Worm (Caenorhabditis elegans): ENCODE measurements around the gene F19G12.4.

Gene F19G12.4

ce11 chrX:1379391-1379790 is 37.7 kb upstream of the F19G12.4 start:
- peak; percentile 26 for TF ChIP-seq nhr-237 (tag; optimal IDR thresholded peaks at IDR 0.05)
- TF ChIP-seq nhr-2 (tag; optimal IDR thresholded peaks at IDR 0.05): no peak
- TF ChIP-seq unc-39 (tag; optimal IDR thresholded peaks at IDR 0.05): peak; percentile 14
- peak; percentile 78 for TF ChIP-seq bed-3 (GFP tag; optimal IDR thresholded peaks at IDR 0.05)
- TF ChIP-seq mls-2 (tag; optimal IDR thresholded peaks at IDR 0.05): peak; percentile 92
- TF ChIP-seq ham-2 (GFP tag; optimal IDR thresholded peaks at IDR 0.05): peak; percentile 80
- peak; percentile 85 for TF ChIP-seq unc-120 (tag; optimal IDR thresholded peaks at IDR 0.05; ENCODE audit: poor library complexity, severe bottlenecking)
- TF ChIP-seq elt-1 (tag; optimal IDR thresholded peaks at IDR 0.05; ENCODE audit: borderline replicate concordance, insufficient read depth): no peak
- TF ChIP-seq drap-1 (GFP tag; optimal IDR thresholded peaks at IDR 0.05): peak; percentile 94
- peak; percentile 75 for TF ChIP-seq flh-1 (GFP tag; optimal IDR thresholded peaks at IDR 0.05)
- peak; percentile 81 for TF ChIP-seq sem-2 (GFP tag; optimal IDR thresholded peaks at IDR 0.05)
- peak; percentile 67 for TF ChIP-seq tbx-8 (GFP tag; optimal IDR thresholded peaks at IDR 0.05)
- peak; percentile 80 for TF ChIP-seq ceh-43 (GFP tag; optimal IDR thresholded peaks at IDR 0.05)
- peak; percentile 42 for TF ChIP-seq nhr-76 (tag; optimal IDR thresholded peaks at IDR 0.05)
- peak; percentile 14 for TF ChIP-seq lin-13 (tag; optimal IDR thresholded peaks at IDR 0.05)
- no peak for TF ChIP-seq nhr-28 (tag; optimal IDR thresholded peaks at IDR 0.05)
- TF ChIP-seq sptf-1 (tag; optimal IDR thresholded peaks at IDR 0.05): peak; percentile 94
- peak; percentile 89 for TF ChIP-seq lin-32 (GFP tag; optimal IDR thresholded peaks at IDR 0.05)
- no peak for TF ChIP-seq zip-8 (tag; optimal IDR thresholded peaks at IDR 0.05)
- TF ChIP-seq pha-4 (tag; optimal IDR thresholded peaks at IDR 0.05): peak; percentile 36
- no peak for TF ChIP-seq blmp-1 (tag; optimal IDR thresholded peaks at IDR 0.05)
- peak; percentile 48 for TF ChIP-seq unc-62 (GFP tag; optimal IDR thresholded peaks at IDR 0.05)
- peak; percentile 24 for TF ChIP-seq elt-3 (tag; optimal IDR thresholded peaks at IDR 0.05)
- no peak for TF ChIP-seq mep-1 (tag; optimal IDR thresholded peaks at IDR 0.05)
- TF ChIP-seq nhr-12 (tag; optimal IDR thresholded peaks at IDR 0.05): no peak
- TF ChIP-seq mab-5 (tag; optimal IDR thresholded peaks at IDR 0.05): no peak
- TF ChIP-seq ces-1 (GFP tag; optimal IDR thresholded peaks at IDR 0.05): no peak
- TF ChIP-seq snpc-4 (tag; optimal IDR thresholded peaks at IDR 0.05): no peak
- peak; percentile 85 for TF ChIP-seq M03D4.4 (tag; optimal IDR thresholded peaks at IDR 0.05)
- peak; percentile 89 for TF ChIP-seq ceh-83 (GFP tag; optimal IDR thresholded peaks at IDR 0.05)
- TF ChIP-seq hlh-1 (tag; optimal IDR thresholded peaks at IDR 0.05): peak; percentile 55
- TF ChIP-seq ztf-11 (tag; optimal IDR thresholded peaks at IDR 0.05): peak; percentile 14
- TF ChIP-seq ceh-39 (tag; optimal IDR thresholded peaks at IDR 0.05): peak; percentile 4
- TF ChIP-seq lsy-2 (tag; optimal IDR thresholded peaks at IDR 0.05): peak; percentile 6
- TF ChIP-seq cnd-1 (tag; optimal IDR thresholded peaks at IDR 0.05): peak; percentile 92

ce11 chrX:1381565-1381964 is 35.5 kb upstream of the F19G12.4 start, which contains the start of gene F56C3.10:
TSS of gene F56C3.10 (minus strand) at chrX:1381665.
- TF ChIP-seq lin-32 (GFP tag; optimal IDR thresholded peaks at IDR 0.05) (no peak), unc-120 (tag; optimal IDR thresholded peaks at IDR 0.05; ENCODE audit: poor library complexity, severe bottlenecking) (no peak), pha-4 (tag; optimal IDR thresholded peaks at IDR 0.05) (no peak), snpc-4 (tag; optimal IDR thresholded peaks at IDR 0.05) (no peak), ham-2 (GFP tag; optimal IDR thresholded peaks at IDR 0.05) (no peak), elt-1 (tag; optimal IDR thresholded peaks at IDR 0.05; ENCODE audit: borderline replicate concordance, insufficient read depth) (no peak), ceh-39 (tag; optimal IDR thresholded peaks at IDR 0.05) (no peak), drap-1 (GFP tag; optimal IDR thresholded peaks at IDR 0.05) (no peak), unc-62 (GFP tag; optimal IDR thresholded peaks at IDR 0.05) (no peak), nhr-237 (tag; optimal IDR thresholded peaks at IDR 0.05) (no peak), flh-1 (GFP tag; optimal IDR thresholded peaks at IDR 0.05) (no peak), nhr-12 (tag; optimal IDR thresholded peaks at IDR 0.05) (no peak), zip-8 (tag; optimal IDR thresholded peaks at IDR 0.05) (no peak), mab-5 (tag; optimal IDR thresholded peaks at IDR 0.05) (no peak), cnd-1 (tag; optimal IDR thresholded peaks at IDR 0.05) (no peak), nhr-76 (tag; optimal IDR thresholded peaks at IDR 0.05) (no peak), ceh-83 (GFP tag; optimal IDR thresholded peaks at IDR 0.05) (no peak), ceh-43 (GFP tag; optimal IDR thresholded peaks at IDR 0.05) (no peak), ces-1 (GFP tag; optimal IDR thresholded peaks at IDR 0.05) (no peak)

DNA sequence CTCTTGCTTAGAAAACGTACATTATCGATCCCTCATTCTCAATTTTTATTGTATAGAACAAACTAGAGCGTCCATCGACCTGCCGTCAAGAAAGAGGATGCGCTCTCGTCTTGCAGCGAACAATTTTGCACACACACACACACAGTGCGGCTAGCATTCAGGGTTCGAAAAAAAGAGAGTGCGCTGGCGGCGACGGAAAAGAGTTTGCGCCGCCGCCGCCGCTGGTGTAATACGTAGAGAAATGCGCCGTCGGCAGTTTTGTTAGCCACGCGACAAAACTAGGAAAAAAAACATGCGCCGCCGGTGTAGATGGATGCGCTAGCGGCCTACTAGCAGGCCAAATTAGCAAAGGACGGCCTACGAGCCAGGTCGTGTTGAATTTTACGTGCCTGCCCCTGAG is 33.6 kb upstream of the F19G12.4 start:
- no peak for TF ChIP-seq M03D4.4 (tag; optimal IDR thresholded peaks at IDR 0.05)
- no peak for TF ChIP-seq mep-1 (tag; optimal IDR thresholded peaks at IDR 0.05)
- TF ChIP-seq blmp-1 (tag; optimal IDR thresholded peaks at IDR 0.05): no peak
- TF ChIP-seq nhr-2 (tag; optimal IDR thresholded peaks at IDR 0.05): no peak
- TF ChIP-seq lsy-2 (tag; optimal IDR thresholded peaks at IDR 0.05): no peak
- no peak for TF ChIP-seq unc-62 (GFP tag; optimal IDR thresholded peaks at IDR 0.05)
- no peak for TF ChIP-seq nhr-12 (tag; optimal IDR thresholded peaks at IDR 0.05)
- TF ChIP-seq nhr-76 (tag; optimal IDR thresholded peaks at IDR 0.05): no peak
- no peak for TF ChIP-seq unc-120 (tag; optimal IDR thresholded peaks at IDR 0.05; ENCODE audit: poor library complexity, severe bottlenecking)
- TF ChIP-seq pha-4 (tag; optimal IDR thresholded peaks at IDR 0.05): no peak
- TF ChIP-seq nhr-28 (tag; optimal IDR thresholded peaks at IDR 0.05): no peak
- no peak for TF ChIP-seq ceh-43 (GFP tag; optimal IDR thresholded peaks at IDR 0.05)
- TF ChIP-seq mab-5 (tag; optimal IDR thresholded peaks at IDR 0.05): no peak
- TF ChIP-seq sem-2 (GFP tag; optimal IDR thresholded peaks at IDR 0.05): no peak
- no peak for TF ChIP-seq elt-3 (tag; optimal IDR thresholded peaks at IDR 0.05)
- TF ChIP-seq tbx-8 (GFP tag; optimal IDR thresholded peaks at IDR 0.05): no peak
- TF ChIP-seq sptf-1 (tag; optimal IDR thresholded peaks at IDR 0.05): no peak
- no peak for TF ChIP-seq bed-3 (GFP tag; optimal IDR thresholded peaks at IDR 0.05)
- TF ChIP-seq ham-2 (GFP tag; optimal IDR thresholded peaks at IDR 0.05): no peak
- TF ChIP-seq flh-1 (GFP tag; optimal IDR thresholded peaks at IDR 0.05): no peak

All from whole organism, mixed stage, embryonic.